Worm (Caenorhabditis elegans) whole organism, L4/young adult: ENCODE data around the gene C43H6.6.
A peak's percentile ranks its signal among the peaks of the same experiment; 100 is the strongest.

ENCODE experiments used
- W03F9.2 ChIP-seq: fragments of 150-350 bp; optimal IDR thresholded peaks from 2 replicates; lab custom pipeline; 2014; ENCODE audit warnings: missing biosample characterization, missing genetic modification characterization
- him-1 ChIP-seq: sonication (generic microtip); optimal IDR thresholded peaks from 2 replicates; lab custom pipeline; 2016; ENCODE audit warnings: missing genotype, missing genetic modification reagents, missing genetic modification characterization, missing compliant biosample characterization

ce11 chrX:2364703-2365299 lies 30.3 kb upstream of the C43H6.6 start:
- TF ChIP-seq him-1 (peak; percentile 75), W03F9.2 (peak; percentile 96)
